Worm (Caenorhabditis elegans) whole organism, mixed stage, embryonic: ENCODE results near the gene sru-45.

ENCODE experiments used
- M03D4.4 ChIP-seq: sonication (generic microtip); optimal IDR thresholded peaks from 2 replicates; lab custom pipeline; 2017; ENCODE audit warnings: mild to moderate bottlenecking, missing genetic modification characterization, missing compliant biosample characterization
- cnd-1 ChIP-seq: fragments of 200-800 bp; sonication (Bioruptor generic); optimal IDR thresholded peaks from 2 replicates; lab custom pipeline; 2018; ENCODE audit warnings: mild to moderate bottlenecking, missing genetic modification characterization, missing compliant biosample characterization
- lin-13 ChIP-seq: fragments of 150-350 bp; optimal IDR thresholded peaks from 2 replicates; lab custom pipeline; 2014; ENCODE audit warnings: missing biosample characterization, missing genetic modification characterization
- nhr-237 ChIP-seq: fragments of 150-350 bp; optimal IDR thresholded peaks from 2 replicates; lab custom pipeline; 2014; ENCODE audit warnings: missing biosample characterization, missing genetic modification characterization
- sem-2 ChIP-seq: fragments of 200-800 bp; sonication (Bioruptor generic); optimal IDR thresholded peaks from 2 replicates; lab custom pipeline; 2018; ENCODE audit warnings: mild to moderate bottlenecking, missing genetic modification characterization, missing compliant biosample characterization
- unc-62 ChIP-seq: fragments of 150-350 bp; optimal IDR thresholded peaks from 2 replicates; lab custom pipeline; 2014; ENCODE audit warnings: missing biosample characterization, missing genetic modification reagents, missing genetic modification characterization

- TF ChIP-seq nhr-237 (tag; lab: Kevin White, UChicago) (no peak), unc-62 (GFP tag; lab: Kevin White, UChicago) (no peak), sem-2 (GFP tag; lab: Kevin White, UChicago) (no peak), lin-13 (tag; lab: Kevin White, UChicago) (no peak), cnd-1 (no peak), M03D4.4 (no peak)
Measured at ce11 chrV:16573168-16573567, 7.4 kb downstream of the sru-45 start, which contains the start of gene str-149.
